Worm (Caenorhabditis elegans) whole organism, young adult: ENCODE results near the gene AC3.5.

ENCODE experiments used
- B0019.2 ChIP-seq: fragments of 200-800 bp; sonication (Bioruptor generic); conservative IDR thresholded peaks from 2 replicates; pipeline ENCODE4 v1.3.6; 2022; ENCODE audit warnings: missing genetic modification reagents, missing genetic modification characterization, missing compliant biosample characterization
- D2030.7 ChIP-seq: fragments of 200-800 bp; sonication (Bioruptor generic); IDR thresholded peaks from 2 replicates; pipeline ENCODE4 v1.3.6; 2022; ENCODE audit warnings: missing genetic modification reagents, missing genetic modification characterization, missing compliant biosample characterization
- F55B11.4 ChIP-seq: sonication (generic microtip); optimal IDR thresholded peaks from 2 replicates; lab custom pipeline; 2016; ENCODE audit warnings: missing compliant biosample characterization, missing genetic modification characterization, borderline replicate concordance; ENCODE audit not compliant: insufficient read depth
- T26A5.8 ChIP-seq: sonication (generic microtip); optimal IDR thresholded peaks from 2 replicates; lab custom pipeline; 2016; ENCODE audit warnings: missing genetic modification characterization, missing compliant biosample characterization
- Y56A3A.18 ChIP-seq: fragments of 200-800 bp; sonication (Bioruptor generic); IDR thresholded peaks from 2 replicates; pipeline ENCODE4 v1.3.6; 2022; ENCODE audit warnings: missing genetic modification reagents, missing genetic modification characterization, missing compliant biosample characterization
- aptf-3 ChIP-seq: fragments of 200-800 bp; sonication (Bioruptor generic); IDR thresholded peaks from 2 replicates; pipeline ENCODE4 v1.3.6; 2022; ENCODE audit warnings: missing genetic modification characterization, missing compliant biosample characterization
- bed-1 ChIP-seq: fragments of 200-800 bp; sonication (Bioruptor generic); IDR thresholded peaks from 2 replicates; pipeline ENCODE4 v1.3.6; 2022; ENCODE audit warnings: missing genetic modification reagents, missing genetic modification characterization, missing compliant biosample characterization
- ceh-58 ChIP-seq: fragments of 200-800 bp; sonication (Bioruptor generic); IDR thresholded peaks from 2 replicates; pipeline ENCODE4 v1.3.6; 2022; ENCODE audit warnings: missing genetic modification characterization, missing compliant biosample characterization
- die-1 ChIP-seq: sonication (generic microtip); optimal IDR thresholded peaks from 2 replicates; lab custom pipeline; 2016; ENCODE audit warnings: missing genotype, mild to moderate bottlenecking, missing genetic modification characterization, missing compliant biosample characterization
- dpl-1 ChIP-seq: fragments of 150-350 bp; optimal IDR thresholded peaks from 2 replicates; lab custom pipeline; 2014; ENCODE audit warnings: missing biosample characterization, missing genetic modification reagents, missing genetic modification characterization
- efl-1 ChIP-seq: fragments of 150-350 bp; optimal IDR thresholded peaks from 2 replicates; lab custom pipeline; 2014; ENCODE audit warnings: missing biosample characterization, missing genetic modification reagents, missing genetic modification characterization
- egrh-3 ChIP-seq: fragments of 200-800 bp; sonication (Bioruptor generic); IDR thresholded peaks from 2 replicates; pipeline ENCODE4 v1.3.6; 2022; ENCODE audit warnings: missing genetic modification reagents, missing genetic modification characterization, missing compliant biosample characterization
- hlh-26 ChIP-seq: fragments of 200-800 bp; sonication (Bioruptor generic); conservative IDR thresholded peaks from 2 replicates; pipeline ENCODE4 v1.3.6; 2022; ENCODE audit warnings: missing genetic modification reagents, missing genetic modification characterization, missing compliant biosample characterization
- hrde-1 ChIP-seq: sonication (generic microtip); optimal IDR thresholded peaks from 2 replicates; lab custom pipeline; 2016; ENCODE audit warnings: missing genetic modification characterization, mild to moderate bottlenecking, missing compliant biosample characterization, moderate library complexity, missing genotype, missing genetic modification reagents, borderline replicate concordance
- lin-35 ChIP-seq, 3 experiments: fragments of 150-350 bp in 2 of 3; sonication (generic microtip) in 1 of 3; optimal IDR thresholded peaks; 2 replicates each; lab custom pipeline; 2014 to 2018; ENCODE audit warnings: missing biosample characterization in 3 of 3, missing genetic modification characterization in 3 of 3, missing genetic modification reagents in 3 of 3
- nfya-1 ChIP-seq: sonication (generic microtip); optimal IDR thresholded peaks from 2 replicates; lab custom pipeline; 2017; ENCODE audit warnings: antibody characterized with exemption, missing compliant biosample characterization, missing genetic modification characterization, borderline replicate concordance; ENCODE audit not compliant: insufficient read depth
- nhr-80 ChIP-seq: sonication (generic microtip); optimal IDR thresholded peaks from 2 replicates; lab custom pipeline; 2016; ENCODE audit warnings: missing genetic modification characterization, missing compliant biosample characterization
- rcor-1 ChIP-seq: fragments of 200-800 bp; sonication (Bioruptor generic); IDR thresholded peaks from 2 replicates; pipeline ENCODE4 v1.3.6; 2022; ENCODE audit warnings: missing genetic modification reagents, missing genetic modification characterization, missing compliant biosample characterization
- rec-8 ChIP-seq, 2 experiments: sonication (generic microtip); optimal IDR thresholded peaks; 2 replicates each; lab custom pipeline; 2016; ENCODE audit warnings: mild to moderate bottlenecking in 2 of 2, missing genetic modification characterization in 2 of 2, missing genetic modification reagents in 2 of 2, missing genotype in 2 of 2, missing biosample characterization in 1 of 2, missing compliant biosample characterization in 1 of 2, moderate library complexity in 1 of 2
- repo-1 ChIP-seq: sonication (generic microtip); optimal IDR thresholded peaks from 2 replicates; lab custom pipeline; 2017; ENCODE audit warnings: mild to moderate bottlenecking, missing genetic modification characterization, missing compliant biosample characterization
- rpc-1 ChIP-seq, 2 experiments: fragments of 150-350 bp in 1 of 2; sonication (generic microtip) in 1 of 2; optimal IDR thresholded peaks; 2 replicates each; lab custom pipeline; 2014 to 2018; ENCODE audit warnings: missing biosample characterization in 1 of 2, missing genetic modification characterization in 1 of 2, missing genetic modification reagents in 1 of 2, missing genotype in 1 of 2
- somi-1 ChIP-seq: fragments of 200-800 bp; sonication (Bioruptor generic); optimal IDR thresholded peaks from 2 replicates; lab custom pipeline; 2018; ENCODE audit warnings: mild to moderate bottlenecking, missing genetic modification characterization, missing compliant biosample characterization
- tbp1 ChIP-seq: fragments of 200-800 bp; sonication (Bioruptor generic); optimal IDR thresholded peaks from 2 replicates; lab custom pipeline; 2018; ENCODE audit warnings: mild to moderate bottlenecking, missing genetic modification characterization, missing compliant biosample characterization
- unc-62 ChIP-seq: fragments of 150-350 bp; optimal IDR thresholded peaks from 2 replicates; lab custom pipeline; 2014; ENCODE audit warnings: missing biosample characterization, missing genetic modification reagents, missing genetic modification characterization
- zfh-2 ChIP-seq: fragments of 200-800 bp; sonication (Bioruptor generic); conservative IDR thresholded peaks from 2 replicates; pipeline ENCODE4 v1.3.6; 2022; ENCODE audit warnings: missing genetic modification reagents, missing genetic modification characterization, missing compliant biosample characterization
- zim-3 ChIP-seq: sonication (generic microtip); optimal IDR thresholded peaks from 2 replicates; lab custom pipeline; 2017; ENCODE audit warnings: mild to moderate bottlenecking, missing genetic modification characterization, moderate library complexity, missing compliant biosample characterization
- ztf-22 ChIP-seq: fragments of 200-800 bp; sonication (Bioruptor generic); optimal IDR thresholded peaks from 2 replicates; lab custom pipeline; 2018; ENCODE audit warnings: mild to moderate bottlenecking, missing genetic modification characterization, moderate library complexity, missing compliant biosample characterization
- ztf-28 ChIP-seq: fragments of 200-800 bp; sonication (Bioruptor generic); IDR thresholded peaks from 2 replicates; pipeline ENCODE4 v1.3.6; 2022; ENCODE audit warnings: missing genetic modification reagents, missing genetic modification characterization, missing compliant biosample characterization

AC3.5 gene

ce11 chrV:10414610-10415009 is 26.3 kb downstream of the AC3.5 start, which contains the start of gene F15H10.9:
F15H10.9 (minus strand) TSS chrV:10414710.
- TF ChIP-seq D2030.7 (GFP tag; lab: Robert Waterston, UW) (no peak), F55B11.4 (tag; lab: Kevin White, UChicago) (no peak), ztf-22 (no peak)
- TF ChIP-seq, all 124 proteins: peak for 0

- TF ChIP-seq Y56A3A.18 (GFP tag; lab: Robert Waterston, UW), result no peak
- no peak for TF ChIP-seq ztf-28 (GFP tag; lab: Robert Waterston, UW)
- TF ChIP-seq unc-62 (GFP tag; lab: Kevin White, UChicago), result no peak
- no peak for TF ChIP-seq repo-1
- TF ChIP-seq efl-1 (GFP tag; lab: Kevin White, UChicago), result no peak
- no peak for TF ChIP-seq B0019.2 (GFP tag; lab: Robert Waterston, UW)
- no peak for TF ChIP-seq hlh-26 (GFP tag; lab: Robert Waterston, UW)
- TF ChIP-seq somi-1, result no peak
- TF ChIP-seq hrde-1 (tag; lab: Kevin White, UChicago), result no peak
- no peak for TF ChIP-seq lin-35 (GFP tag; optimal IDR thresholded peaks at IDR 0.05; lab: Kevin White, UChicago)
- TF ChIP-seq nhr-80 (tag; lab: Kevin White, UChicago), result no peak
- TF ChIP-seq aptf-3 (GFP tag; lab: Robert Waterston, UW), result no peak
- TF ChIP-seq dpl-1 (GFP tag; lab: Kevin White, UChicago), result no peak
- no peak for TF ChIP-seq die-1 (tag; lab: Kevin White, UChicago)
Observed at ce11 chrV:10416925-10417324, 28.6 kb downstream of the AC3.5 start, which contains the start of gene F15H10.10. F15H10.10 (minus strand) TSS chrV:10417025.

DNA sequence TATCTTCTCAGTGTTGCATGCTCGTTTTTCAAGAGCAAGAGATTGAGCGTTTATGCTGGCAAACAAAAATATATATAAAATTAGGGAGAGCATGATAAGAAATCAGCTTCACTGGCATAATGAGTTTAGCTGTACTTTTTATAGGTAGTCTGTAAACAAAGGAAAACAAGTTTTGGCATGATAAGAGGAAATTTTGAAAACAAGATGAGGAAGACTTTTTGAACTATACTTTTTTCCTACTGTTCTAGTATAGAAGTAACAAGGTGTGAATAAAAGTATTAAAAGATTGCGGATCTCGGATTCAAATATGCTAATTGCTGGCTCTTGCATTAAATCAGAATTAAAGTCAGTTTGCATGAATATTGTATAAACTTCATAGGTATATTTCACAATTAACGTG is 30.6 kb downstream of the AC3.5 start, which contains the start of gene F15H10.5:
Gene F15H10.5 (minus strand): TSS at position 101 of the 400 bp plus-strand sequence.
- TF ChIP-seq zim-3 (no peak), zfh-2 (GFP tag; lab: Robert Waterston, UW) (no peak), tbp1 (GFP tag; lab: Kevin White, UChicago) (no peak)

- peak; percentile 94; the same call in 1 of the 2 replicates for TF ChIP-seq egrh-3
Observed at ce11 chrV:10420843-10421242, 32.5 kb downstream of the AC3.5 start.

DNA sequence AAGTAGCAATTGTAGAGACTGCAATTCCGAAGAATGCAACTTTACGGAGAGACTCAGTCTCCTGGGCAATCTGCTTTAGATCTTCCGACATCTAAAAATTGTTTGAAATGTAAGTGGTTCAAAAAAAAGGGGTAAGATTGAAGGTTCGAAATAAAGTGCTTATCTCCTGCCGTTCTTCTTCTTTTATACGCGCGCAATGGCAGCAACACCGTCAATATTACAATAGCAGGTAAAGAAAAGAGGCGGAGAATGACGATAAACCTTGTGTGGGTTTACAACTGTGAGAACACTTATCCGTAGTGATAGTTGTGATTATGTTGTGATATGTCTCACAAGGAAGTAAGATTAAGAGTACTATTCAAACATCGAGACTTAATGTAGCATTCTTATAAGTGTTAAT is 33.5 kb downstream of the AC3.5 start, which contains the start of gene col-13:
Gene col-13 (minus strand): TSS at position 101 of the 400 bp plus-strand sequence.
- no peak for TF ChIP-seq ceh-58
- no peak for TF ChIP-seq rpc-1 (optimal IDR thresholded peaks at IDR 0.05; lab: Kevin White, UChicago)
- TF ChIP-seq rpc-1 (tag; optimal IDR thresholded peaks at IDR 0.05; lab: Kevin White, UChicago), result no peak
- no peak for TF ChIP-seq rcor-1
- no peak for TF ChIP-seq nfya-1
- no peak for TF ChIP-seq T26A5.8

DNA sequence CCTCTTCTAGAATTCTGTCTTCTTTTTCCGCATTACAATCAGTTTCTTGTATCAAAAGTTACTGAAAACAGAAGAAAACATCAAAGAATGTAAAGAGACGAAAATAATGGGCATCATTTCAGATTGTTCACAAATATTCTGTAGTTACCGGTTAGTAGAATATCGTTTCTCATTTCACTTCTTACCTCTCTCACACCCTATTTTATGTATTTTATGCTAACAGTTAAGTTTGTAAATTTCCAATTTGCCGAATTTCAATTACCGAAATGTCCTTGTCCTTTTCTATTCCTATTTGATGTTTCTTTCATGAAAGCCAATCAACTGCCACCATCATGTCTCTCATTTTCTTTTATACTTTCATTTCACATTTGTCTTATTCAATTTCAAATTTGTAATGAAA is 35.2 kb downstream of the AC3.5 start:
- TF ChIP-seq rec-8 (tag; optimal IDR thresholded peaks at IDR 0.05; lab: Kevin White, UChicago), result no peak
- no peak for TF ChIP-seq bed-1 (GFP tag; lab: Robert Waterston, UW)

DNA sequence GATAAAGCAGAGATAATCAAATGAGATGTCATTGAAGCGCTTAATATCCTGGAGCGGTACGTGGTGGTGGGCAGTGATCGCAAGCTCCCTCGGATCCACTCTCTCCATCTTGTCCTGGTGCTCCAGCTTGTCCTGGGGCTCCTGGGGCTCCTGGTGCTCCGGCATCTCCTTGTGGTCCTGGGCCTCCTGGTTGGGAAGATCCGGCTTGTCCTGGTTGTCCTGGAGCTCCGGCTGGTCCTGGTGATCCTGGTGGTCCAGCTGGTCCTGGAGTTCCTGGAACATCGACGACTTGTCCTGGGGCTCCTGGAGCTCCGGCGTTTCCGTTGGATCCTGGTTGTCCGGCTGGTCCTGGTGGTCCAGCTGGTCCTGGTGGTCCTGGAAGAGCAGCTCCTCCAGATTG is 35.6 kb downstream of the AC3.5 start:
- peak; percentile 92 for TF ChIP-seq egrh-3
- TF ChIP-seq, all 124 proteins: peak for 1; not testable (repeated sequence) for 123
